Fruit fly (Drosophila melanogaster) whole organism, embryonic: ENCODE data around the gene aop.

Source experiments
- Abd-B ChIP-seq: fragments of 200-800 bp; sonication (Bioruptor generic); optimal IDR thresholded peaks from 2 replicates; lab custom pipeline; 2018; ENCODE audit warnings: missing biosample characterization, mild to moderate bottlenecking, missing genetic modification characterization, moderate library complexity
- Aef1 ChIP-seq: fragments of 200-800 bp; sonication (Bioruptor generic); IDR thresholded peaks from 3 replicates; pipeline ENCODE4 v1.3.6; 2022; ENCODE audit warnings: missing biosample characterization, missing genetic modification characterization
- Bteb2 ChIP-seq: fragments of 200-800 bp; sonication (Bioruptor generic); optimal IDR thresholded peaks from 2 replicates; lab custom pipeline; 2016; ENCODE audit warnings: missing biosample characterization, missing genetic modification characterization
- CG10209 ChIP-seq: fragments of 200-800 bp; sonication (Bioruptor generic); optimal IDR thresholded peaks from 3 replicates; lab custom pipeline; 2017; ENCODE audit warnings: missing biosample characterization, mild to moderate bottlenecking, missing genetic modification characterization, missing genetic modification reagents
- CG10267 ChIP-seq: fragments of 200-800 bp; sonication (Bioruptor generic); optimal IDR thresholded peaks from 2 replicates; lab custom pipeline; 2018; ENCODE audit warnings: missing biosample characterization, mild to moderate bottlenecking, missing genetic modification characterization, moderate library complexity
- CG10543 ChIP-seq: fragments of 200-800 bp; sonication (Bioruptor generic); optimal IDR thresholded peaks from 3 replicates; lab custom pipeline; 2017; ENCODE audit warnings: missing biosample characterization, mild to moderate bottlenecking, missing genetic modification characterization, moderate library complexity
- CG10654 ChIP-seq: fragments of 200-800 bp; sonication (Bioruptor generic); optimal IDR thresholded peaks from 2 replicates; lab custom pipeline; 2016; ENCODE audit warnings: missing biosample characterization, missing genetic modification characterization
- CG11723 ChIP-seq: fragments of 200-800 bp; sonication (Bioruptor generic); optimal IDR thresholded peaks from 2 replicates; lab custom pipeline; 2017; ENCODE audit warnings: missing biosample characterization, mild to moderate bottlenecking, missing genetic modification characterization
- CG12155 ChIP-seq: fragments of 200-800 bp; sonication (Bioruptor generic); optimal IDR thresholded peaks from 3 replicates; lab custom pipeline; 2016; ENCODE audit warnings: missing biosample characterization, missing genetic modification characterization
- CG1233 ChIP-seq: fragments of 200-800 bp; sonication (Bioruptor generic); optimal IDR thresholded peaks from 4 replicates; lab custom pipeline; 2018; ENCODE audit warnings: missing biosample characterization, mild to moderate bottlenecking, missing genetic modification characterization
- CG14050 ChIP-seq: fragments of 200-800 bp; sonication (Bioruptor generic); IDR thresholded peaks from 3 replicates; pipeline ENCODE4 v1.3.6; 2022; ENCODE audit warnings: missing biosample characterization, missing genetic modification characterization
- CG16815 ChIP-seq: fragments of 200-800 bp; sonication (Bioruptor generic); optimal IDR thresholded peaks from 3 replicates; lab custom pipeline; 2017; ENCODE audit warnings: missing biosample characterization, mild to moderate bottlenecking, missing genetic modification characterization
- CG1832 ChIP-seq: fragments of 200-800 bp; sonication (Bioruptor generic); optimal IDR thresholded peaks from 2 replicates; lab custom pipeline; 2017; ENCODE audit warnings: missing biosample characterization, mild to moderate bottlenecking, missing genetic modification characterization, inconsistent platforms
- CG2120 ChIP-seq: fragments of 200-800 bp; sonication (Bioruptor generic); optimal IDR thresholded peaks from 3 replicates; lab custom pipeline; 2016; ENCODE audit warnings: missing biosample characterization, missing genetic modification characterization
- CG2712 ChIP-seq: fragments of 200-800 bp; optimal IDR thresholded peaks from 3 replicates; lab custom pipeline; 2019; ENCODE audit warnings: missing biosample characterization, mild to moderate bottlenecking, missing genetic modification characterization, moderate library complexity
- CG2889 ChIP-seq: fragments of 200-800 bp; sonication (Bioruptor generic); IDR thresholded peaks from 3 replicates; pipeline ENCODE4 v1.3.6; 2022; ENCODE audit warnings: missing biosample characterization, missing genetic modification characterization
- CG3163 ChIP-seq: fragments of 200-800 bp; sonication (Bioruptor generic); optimal IDR thresholded peaks from 3 replicates; lab custom pipeline; 2016; ENCODE audit warnings: missing biosample characterization, missing genetic modification characterization
- CG34422 ChIP-seq: fragments of 200-800 bp; sonication (Bioruptor generic); IDR thresholded peaks from 3 replicates; pipeline ENCODE4 v1.3.6; 2022; ENCODE audit warnings: missing biosample characterization, missing genetic modification characterization
- CG4820 ChIP-seq: fragments of 200-800 bp; sonication (Bioruptor generic); optimal IDR thresholded peaks from 3 replicates; lab custom pipeline; 2016; ENCODE audit warnings: missing biosample characterization, missing genetic modification characterization
- CG5245 ChIP-seq: fragments of 200-800 bp; sonication (Bioruptor generic); optimal IDR thresholded peaks from 3 replicates; lab custom pipeline; 2016; ENCODE audit warnings: missing biosample characterization, missing genetic modification characterization
- CG6813 ChIP-seq: fragments of 200-800 bp; sonication (Bioruptor generic); optimal IDR thresholded peaks from 2 replicates; lab custom pipeline; 2017; ENCODE audit warnings: missing biosample characterization, missing genetic modification characterization, mild to moderate bottlenecking, moderate library complexity, missing genetic modification reagents
- CG7928 ChIP-seq: fragments of 200-800 bp; sonication (Bioruptor generic); optimal IDR thresholded peaks from 2 replicates; lab custom pipeline; 2017; ENCODE audit warnings: missing biosample characterization, mild to moderate bottlenecking, missing genetic modification characterization
- CG7963 ChIP-seq: fragments of 200-800 bp; sonication (Bioruptor generic); IDR thresholded peaks from 3 replicates; pipeline ENCODE4 v1.3.6; 2022; ENCODE audit warnings: missing biosample characterization, missing genetic modification characterization; ENCODE audit not compliant: partially characterized antibody
- CG7987 ChIP-seq: fragments of 200-800 bp; sonication (Bioruptor generic); optimal IDR thresholded peaks from 2 replicates; lab custom pipeline; 2018; ENCODE audit warnings: missing biosample characterization, mild to moderate bottlenecking, missing genetic modification characterization, moderate library complexity
- CTCF ChIP-seq: fragments of 200-800 bp; sonication (Bioruptor generic); optimal IDR thresholded peaks from 2 replicates; lab custom pipeline; 2017; ENCODE audit warnings: missing biosample characterization, mild to moderate bottlenecking, missing genetic modification characterization, moderate library complexity
- H15 ChIP-seq: fragments of 200-800 bp; sonication (Bioruptor generic); IDR thresholded peaks from 3 replicates; pipeline ENCODE4 v1.3.6; 2022; ENCODE audit warnings: missing biosample characterization, missing genetic modification characterization
- Hr3 ChIP-seq: fragments of 200-800 bp; sonication (Bioruptor generic); optimal IDR thresholded peaks from 3 replicates; lab custom pipeline; 2016; ENCODE audit warnings: missing biosample characterization, missing genetic modification characterization
- Hr78 ChIP-seq, 2 experiments: fragments of 200-800 bp in 1 of 2; fragments of >200 bp in 1 of 2; sonication (Bioruptor generic) in 1 of 2; optimal IDR thresholded peaks; 2 replicates each; lab custom pipeline; 2017 to 2019; ENCODE audit warnings: missing biosample characterization in 2 of 2, missing genetic modification characterization in 2 of 2, mild to moderate bottlenecking in 1 of 2, moderate library complexity in 1 of 2
- Hsf ChIP-seq: fragments of 200-800 bp; sonication (Bioruptor generic); optimal IDR thresholded peaks from 3 replicates; lab custom pipeline; 2016; ENCODE audit warnings: missing biosample characterization, missing genetic modification characterization
- Ptx1 ChIP-seq: fragments of 200-800 bp; sonication (Bioruptor generic); IDR thresholded peaks from 2 replicates; pipeline ENCODE4 v1.3.6; 2022; ENCODE audit warnings: missing biosample characterization, missing genetic modification characterization
- Rfx ChIP-seq: fragments of 200-800 bp; sonication (Bioruptor generic); IDR thresholded peaks from 2 replicates; pipeline ENCODE4 v1.3.6; 2022; ENCODE audit warnings: missing biosample characterization, missing genetic modification characterization
- Rx ChIP-seq: fragments of 200-800 bp; sonication (Bioruptor generic); IDR thresholded peaks from 2 replicates; pipeline ENCODE4 v1.3.6; 2022; ENCODE audit warnings: missing biosample characterization, missing genetic modification characterization
- Scr ChIP-seq: fragments of 200-800 bp; sonication (Bioruptor generic); IDR thresholded peaks from 2 replicates; pipeline ENCODE4 v1.3.6; 2022; ENCODE audit warnings: missing biosample characterization, missing genetic modification characterization; ENCODE audit not compliant: partially characterized antibody
- Tbp ChIP-seq: fragments of >200 bp; optimal IDR thresholded peaks from 2 replicates; lab custom pipeline; 2018; ENCODE audit warnings: missing biosample characterization, missing genetic modification characterization
- YL-1 ChIP-seq: fragments of 200-800 bp; sonication (Bioruptor generic); optimal IDR thresholded peaks from 3 replicates; lab custom pipeline; 2017; ENCODE audit warnings: missing biosample characterization, mild to moderate bottlenecking, missing genetic modification characterization
- ab ChIP-seq: fragments of 200-800 bp; sonication (Bioruptor generic); optimal IDR thresholded peaks from 2 replicates; lab custom pipeline; 2016; ENCODE audit warnings: missing biosample characterization, missing genetic modification characterization
- chif ChIP-seq, 2 experiments: fragments of 200-800 bp; sonication (Bioruptor generic); optimal IDR thresholded peaks; 3 replicates each; lab custom pipeline; 2016; ENCODE audit warnings: missing biosample characterization in 2 of 2, missing genetic modification characterization in 2 of 2
- dan ChIP-seq: fragments of 200-800 bp; sonication (Bioruptor generic); IDR thresholded peaks from 2 replicates; pipeline ENCODE4 v1.3.6; 2022; ENCODE audit warnings: missing biosample characterization, missing genetic modification characterization
- en ChIP-seq: fragments of 200-800 bp; sonication (Bioruptor generic); optimal IDR thresholded peaks from 2 replicates; lab custom pipeline; 2016; ENCODE audit warnings: missing biosample characterization, missing genetic modification characterization
- gem ChIP-seq: fragments of 200-800 bp; sonication (Bioruptor generic); optimal IDR thresholded peaks from 2 replicates; lab custom pipeline; 2019; ENCODE audit warnings: missing biosample characterization, mild to moderate bottlenecking, missing genetic modification characterization, moderate library complexity
- grn ChIP-seq: fragments of 200-800 bp; sonication (Bioruptor generic); optimal IDR thresholded peaks from 3 replicates; lab custom pipeline; 2017; ENCODE audit warnings: missing biosample characterization, missing genetic modification characterization
- ind ChIP-seq: fragments of 200-800 bp; sonication (Bioruptor generic); optimal IDR thresholded peaks from 3 replicates; lab custom pipeline; 2016; ENCODE audit warnings: missing biosample characterization, missing genetic modification characterization
- jumu ChIP-seq: fragments of 200-800 bp; sonication (Bioruptor generic); optimal IDR thresholded peaks from 3 replicates; lab custom pipeline; 2016; ENCODE audit warnings: missing biosample characterization, missing genetic modification characterization
- kah ChIP-seq: fragments of 200-800 bp; sonication (Bioruptor generic); optimal IDR thresholded peaks from 2 replicates; lab custom pipeline; 2018; ENCODE audit warnings: missing biosample characterization, mild to moderate bottlenecking, missing genetic modification characterization
- pan ChIP-seq, 4 experiments: fragments of >200 bp in 3 of 4; fragments of 200-800 bp in 1 of 4; sonication (Bioruptor generic) in 1 of 4; optimal IDR thresholded peaks in 3 of 4; IDR thresholded peaks in 1 of 4; 2 replicates each; pipeline versions ENCODE4 v1.3.6 to Lab custom; 2017 to 2022; ENCODE audit warnings: missing biosample characterization in 2 of 4, missing genetic modification characterization in 2 of 4, mixed read lengths in 1 of 4
- pb ChIP-seq: fragments of 200-800 bp; sonication (Bioruptor generic); optimal IDR thresholded peaks from 3 replicates; lab custom pipeline; 2016; ENCODE audit warnings: missing biosample characterization, missing genetic modification characterization
- pum ChIP-seq: fragments of 200-800 bp; sonication (Bioruptor generic); optimal IDR thresholded peaks from 2 replicates; lab custom pipeline; 2016; ENCODE audit warnings: missing biosample characterization, missing genetic modification characterization
- repo ChIP-seq: fragments of 200-800 bp; sonication (Bioruptor generic); optimal IDR thresholded peaks from 2 replicates; lab custom pipeline; 2016; ENCODE audit warnings: missing biosample characterization, missing genetic modification characterization
- row ChIP-seq: fragments of 200-800 bp; sonication (Bioruptor generic); IDR thresholded peaks from 3 replicates; pipeline ENCODE4 v1.3.6; 2022; ENCODE audit warnings: missing biosample characterization, missing genetic modification characterization
- tll ChIP-seq, 2 experiments: fragments of 200-800 bp in 1 of 2; fragments of >200 bp in 1 of 2; sonication (Bioruptor generic) in 1 of 2; optimal IDR thresholded peaks; 2 replicates each; lab custom pipeline; 2017 to 2019; ENCODE audit warnings: missing biosample characterization in 2 of 2, missing genetic modification characterization in 2 of 2, mild to moderate bottlenecking in 1 of 2, moderate library complexity in 1 of 2
- tx ChIP-seq: fragments of 200-800 bp; sonication (Bioruptor generic); optimal IDR thresholded peaks from 2 replicates; lab custom pipeline; 2016; ENCODE audit warnings: missing biosample characterization, missing genetic modification characterization

aop gene

DNA sequence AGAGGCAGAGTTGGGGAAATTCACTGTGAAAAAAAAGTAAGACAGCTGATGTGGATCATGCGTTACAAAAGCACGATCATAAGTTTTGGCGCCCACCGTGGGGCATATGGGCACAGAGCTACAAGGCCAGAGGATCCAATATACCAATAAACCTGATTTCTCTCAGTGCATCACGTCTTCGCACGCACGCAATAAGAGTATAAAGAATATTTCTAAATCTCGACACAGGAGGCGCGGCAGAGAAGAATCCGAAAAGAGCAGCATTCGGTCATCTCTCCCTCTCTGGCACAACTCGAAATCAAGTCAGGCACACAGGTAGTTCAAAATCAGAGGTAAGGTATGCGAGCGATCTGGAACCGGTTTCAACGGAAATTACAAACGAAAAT lies 15.0 kb downstream of the aop start (continued):
- TF ChIP-seq CG6813 (GFP tag; lab: Kevin White, UChicago) (peak; percentile 90), YL-1 (GFP tag; lab: Kevin White, UChicago) (peak; percentile 44), pb (GFP tag; lab: Kevin White, UChicago) (peak; percentile 90), repo (peak; percentile 74), CTCF (GFP tag; lab: Kevin White, UChicago) (peak; percentile 45), kah (peak; percentile 28), CG4820 (GFP tag; lab: Kevin White, UChicago) (peak; percentile 89), CG7928 (GFP tag; lab: Kevin White, UChicago) (peak; percentile 27), ind (GFP tag; lab: Kevin White, UChicago) (peak; percentile 82), chif (GFP tag; optimal IDR thresholded peaks at IDR 0.05; lab: Kevin White, UChicago) (peak; percentile 87 to 93), CG5245 (GFP tag; lab: Kevin White, UChicago) (peak; percentile 79), pum (GFP tag; lab: Kevin White, UChicago) (peak; percentile 94), ab (GFP tag; lab: Kevin White, UChicago) (peak; percentile 68), CG16815 (GFP tag; lab: Kevin White, UChicago) (peak; percentile 96), CG1832 (GFP tag; lab: Kevin White, UChicago) (peak; percentile 44), CG10543 (GFP tag; lab: Kevin White, UChicago) (no peak), en (peak; percentile 87), CG12155 (GFP tag; lab: Kevin White, UChicago) (peak; percentile 69), CG11723 (peak; percentile 86), Ptx1 (GFP tag; lab: Robert Waterston, UW) (peak; percentile 89), Bteb2 (GFP tag; lab: Kevin White, UChicago) (peak; percentile 36), CG10209 (GFP tag; lab: Kevin White, UChicago) (peak; percentile 89), Hsf (GFP tag; lab: Kevin White, UChicago) (peak; percentile 86), Hr3 (GFP tag; lab: Kevin White, UChicago) (peak; percentile 88), grn (GFP tag; lab: Kevin White, UChicago) (no peak), Aef1 (GFP tag; lab: Robert Waterston, UW) (peak; percentile 89), jumu (peak; percentile 97), CG2120 (peak; percentile 90), CG1233 (GFP tag; lab: Kevin White, UChicago) (peak; percentile 87), CG2889 (GFP tag; lab: Robert Waterston, UW) (peak; percentile 84), CG7963 (GFP tag; lab: Robert Waterston, UW) (no peak), CG2712 (peak; percentile 95), Rfx (peak; percentile 89), gem (tag; lab: Kevin White, UChicago) (peak; percentile 93), H15 (GFP tag; lab: Robert Waterston, UW) (peak; percentile 95), pan (optimal IDR thresholded peaks at IDR 0.05; lab: Kevin White, UChicago) (no peak), pan (GFP tag; optimal IDR thresholded peaks at IDR 0.05 in 1 of 2, IDR thresholded peaks at IDR 0.05 in 1 of 2) (peak in 1 of 2 experiments; percentile 91), tx (peak; percentile 90), CG3163 (GFP tag; lab: Kevin White, UChicago) (peak; percentile 84), Scr (no peak), CG7987 (GFP tag; lab: Kevin White, UChicago) (peak; percentile 57), tll (GFP tag; optimal IDR thresholded peaks at IDR 0.05; lab: Kevin White, UChicago) (peak in 1 of 2 experiments; percentile 56), CG10654 (GFP tag; lab: Kevin White, UChicago) (peak; percentile 78), Abd-B (GFP tag; lab: Kevin White, UChicago) (peak; percentile 82), dan (peak; percentile 96), CG34422 (GFP tag; lab: Robert Waterston, UW) (peak; percentile 94), Hr78 (GFP tag; optimal IDR thresholded peaks at IDR 0.05; lab: Kevin White, UChicago) (peak in 1 of 2 experiments; percentile 51), CG14050 (GFP tag; lab: Robert Waterston, UW) (peak; percentile 81), Tbp (no peak), row (GFP tag; lab: Robert Waterston, UW) (peak; percentile 94), Rx (GFP tag; lab: Robert Waterston, UW) (peak; percentile 92), CG10267 (tag; lab: Kevin White, UChicago) (peak; percentile 86)
